Fruit fly (Drosophila melanogaster) whole organism, pupa: ENCODE data around the gene CG13842.
A peak's percentile ranks its signal among the peaks of the same experiment; 100 is the strongest.

Source experiments
- CG10348 ChIP-seq: fragments of 200-800 bp; sonication (Bioruptor generic); IDR thresholded peaks from 2 replicates; pipeline ENCODE4 v1.3.6; 2022; ENCODE audit warnings: missing biosample characterization, missing genetic modification characterization
- CG12605 ChIP-seq: fragments of 200-800 bp; sonication (Bioruptor generic); IDR thresholded peaks from 2 replicates; pipeline ENCODE4 v1.3.6; 2022; ENCODE audit warnings: missing biosample characterization, missing genetic modification characterization
- CG13204 ChIP-seq: fragments of 200-800 bp; sonication (Bioruptor generic); optimal IDR thresholded peaks from 2 replicates; lab custom pipeline; 2018; ENCODE audit warnings: missing biosample characterization, mild to moderate bottlenecking, missing genetic modification characterization, moderate library complexity
- CG14655 ChIP-seq: fragments of 200-800 bp; sonication (Bioruptor generic); optimal IDR thresholded peaks from 3 replicates; lab custom pipeline; 2017; ENCODE audit warnings: mild to moderate bottlenecking, missing biosample characterization, missing genetic modification reagents, missing genetic modification characterization
- CG15710 ChIP-seq: fragments of 200-800 bp; sonication (Bioruptor generic); optimal IDR thresholded peaks from 2 replicates; lab custom pipeline; 2018; ENCODE audit warnings: missing biosample characterization, mild to moderate bottlenecking, missing genetic modification characterization, moderate library complexity
- CG17806 ChIP-seq: fragments of 200-800 bp; sonication (Bioruptor generic); optimal IDR thresholded peaks from 2 replicates; lab custom pipeline; 2018; ENCODE audit warnings: missing biosample characterization, mild to moderate bottlenecking, missing genetic modification characterization, moderate library complexity
- CG32121 ChIP-seq: fragments of 200-800 bp; sonication (Bioruptor generic); IDR thresholded peaks from 2 replicates; pipeline ENCODE4 v1.3.6; 2022; ENCODE audit warnings: missing biosample characterization, missing genetic modification characterization
- CG34367 ChIP-seq: fragments of 200-800 bp; sonication (Bioruptor generic); optimal IDR thresholded peaks from 2 replicates; lab custom pipeline; 2018; ENCODE audit warnings: missing biosample characterization, mild to moderate bottlenecking, missing genetic modification characterization
- CG4496 ChIP-seq: fragments of 200-800 bp; sonication (Bioruptor generic); IDR thresholded peaks from 3 replicates; pipeline ENCODE4 v1.3.6; 2022; ENCODE audit warnings: missing biosample characterization, missing genetic modification characterization
- CG8159 ChIP-seq: fragments of 200-800 bp; sonication (Bioruptor generic); optimal IDR thresholded peaks from 3 replicates; lab custom pipeline; 2018; ENCODE audit warnings: missing biosample characterization, mild to moderate bottlenecking, missing genetic modification characterization, moderate library complexity
- CG8301 ChIP-seq: fragments of 200-800 bp; sonication (Bioruptor generic); optimal IDR thresholded peaks from 2 replicates; lab custom pipeline; 2018; ENCODE audit warnings: missing biosample characterization, mild to moderate bottlenecking, missing genetic modification characterization
- CG9948 ChIP-seq: fragments of 200-800 bp; sonication (Bioruptor generic); optimal IDR thresholded peaks from 2 replicates; lab custom pipeline; 2018; ENCODE audit warnings: missing biosample characterization, mild to moderate bottlenecking, missing genetic modification characterization, moderate library complexity
- D1 ChIP-seq: fragments of 200-800 bp; sonication (Bioruptor generic); optimal IDR thresholded peaks from 2 replicates; lab custom pipeline; 2018; ENCODE audit warnings: missing biosample characterization, mild to moderate bottlenecking, missing genetic modification characterization, moderate library complexity
- EcR ChIP-seq: fragments of 200-800 bp; sonication (Bioruptor generic); optimal IDR thresholded peaks from 3 replicates; lab custom pipeline; 2019; ENCODE audit warnings: missing biosample characterization, missing genetic modification characterization, mild to moderate bottlenecking, moderate library complexity, missing genetic modification reagents
- Ets98B ChIP-seq: fragments of 200-800 bp; sonication (Bioruptor generic); IDR thresholded peaks from 2 replicates; pipeline ENCODE4 v1.3.6; 2022; ENCODE audit warnings: missing biosample characterization, missing genetic modification characterization
- Pif1A ChIP-seq: fragments of 200-800 bp; sonication (Bioruptor generic); optimal IDR thresholded peaks from 3 replicates; lab custom pipeline; 2016; ENCODE audit warnings: missing biosample characterization, missing genetic modification characterization
- Pif1B ChIP-seq: fragments of 200-800 bp; sonication (Bioruptor generic); optimal IDR thresholded peaks from 3 replicates; lab custom pipeline; 2016; ENCODE audit warnings: missing biosample characterization, missing genetic modification characterization
- Snoo ChIP-seq: fragments of 200-800 bp; sonication (Bioruptor generic); optimal IDR thresholded peaks from 3 replicates; lab custom pipeline; 2017; ENCODE audit warnings: missing biosample characterization, mild to moderate bottlenecking, missing genetic modification characterization, inconsistent platforms
- fd96Ca ChIP-seq: fragments of 200-800 bp; sonication (Bioruptor generic); IDR thresholded peaks from 3 replicates; pipeline ENCODE4 v1.3.6; 2022; ENCODE audit warnings: missing biosample characterization, missing genetic modification characterization
- gl ChIP-seq: fragments of 200-800 bp; sonication (Bioruptor generic); optimal IDR thresholded peaks from 2 replicates; lab custom pipeline; 2018; ENCODE audit warnings: missing biosample characterization, mild to moderate bottlenecking, missing genetic modification characterization
- rn ChIP-seq: fragments of 200-800 bp; sonication (Bioruptor generic); IDR thresholded peaks from 2 replicates; pipeline ENCODE4 v1.3.6; 2022; ENCODE audit warnings: missing biosample characterization, missing genetic modification characterization

Gene CG13842

dm6 chr3R:22751111-22751510 lies 44.0 kb upstream of the CG13842 start:
- TF ChIP-seq fd96Ca (GFP tag; lab: Robert Waterston, UW) (peak; percentile 76), Snoo (tag; lab: Kevin White, UChicago) (peak; percentile 6), D1 (tag; lab: Kevin White, UChicago) (no peak), CG32121 (GFP tag; lab: Robert Waterston, UW) (peak; percentile 57), CG8301 (peak; percentile 17), Ets98B (GFP tag; lab: Robert Waterston, UW) (peak; percentile 54), gl (tag; lab: Kevin White, UChicago) (no peak), CG15710 (tag; lab: Kevin White, UChicago) (no peak), CG8159 (tag; lab: Kevin White, UChicago) (peak; percentile 41), CG14655 (no peak), Pif1A (GFP tag; lab: Kevin White, UChicago) (peak; percentile 5)
- TF ChIP-seq, all 21 proteins: peak for 7

- TF ChIP-seq CG32121 (GFP tag; lab: Robert Waterston, UW) (peak; percentile 73; the same call in 1 of the 2 replicates), CG9948 (tag; lab: Kevin White, UChicago) (peak; percentile 57), CG15710 (tag; lab: Kevin White, UChicago) (peak; percentile 79), CG17806 (peak; percentile 76), Ets98B (GFP tag; lab: Robert Waterston, UW) (peak; percentile 81), CG8301 (peak; percentile 70), fd96Ca (GFP tag; lab: Robert Waterston, UW) (peak; percentile 78), CG13204 (no peak), CG8159 (tag; lab: Kevin White, UChicago) (peak; percentile 79), EcR (no peak), Pif1A (GFP tag; lab: Kevin White, UChicago) (no peak), Pif1B (GFP tag; lab: Kevin White, UChicago) (no peak), CG10348 (GFP tag; lab: Robert Waterston, UW) (0 out of 2 replicates have a peak, but pooled peaks have one; percentile 17), Snoo (tag; lab: Kevin White, UChicago) (peak; percentile 74), CG34367 (tag; lab: Kevin White, UChicago) (peak; percentile 73), gl (tag; lab: Kevin White, UChicago) (peak; percentile 32), CG12605 (GFP tag; lab: Robert Waterston, UW) (peak; percentile 56), D1 (tag; lab: Kevin White, UChicago) (no peak), rn (GFP tag; lab: Robert Waterston, UW) (peak; percentile 31; the same call in 1 of the 2 replicates), CG14655 (no peak), CG4496 (peak; percentile 89)
These were observed 43.5 kb upstream of the CG13842 start, which contains the start of the genes rumi, CG7029 and Usp12-46 for dm6 chr3R:22750534-22750947. TSS of gene rumi (minus strand) at chr3R:22750597. TSS of gene CG7029 (plus strand) at chr3R:22750901. TSS of gene Usp12-46 (plus strand) at chr3R:22750901.

- TF ChIP-seq CG10348 (GFP tag; lab: Robert Waterston, UW) (no peak), Pif1B (GFP tag; lab: Kevin White, UChicago) (no peak), EcR (no peak), CG12605 (GFP tag; lab: Robert Waterston, UW) (no peak), rn (GFP tag; lab: Robert Waterston, UW) (no peak), CG8159 (tag; lab: Kevin White, UChicago) (no peak), CG9948 (tag; lab: Kevin White, UChicago) (no peak)
- TF ChIP-seq, all 21 proteins: peak for 0
These were observed 43.0 kb upstream of the CG13842 start for dm6 chr3R:22750039-22750438.

- TF ChIP-seq CG34367 (tag; lab: Kevin White, UChicago) (no peak), CG13204 (no peak), CG15710 (tag; lab: Kevin White, UChicago) (no peak), EcR (no peak), Snoo (tag; lab: Kevin White, UChicago) (no peak), CG10348 (GFP tag; lab: Robert Waterston, UW) (no peak), Pif1B (GFP tag; lab: Kevin White, UChicago) (no peak)
These were observed 41.9 kb upstream of the CG13842 start, which contains the start of gene CG31139 for dm6 chr3R:22748956-22749355. TSS of gene CG31139 (minus strand) at chr3R:22749056.

- TF ChIP-seq CG15710 (tag; lab: Kevin White, UChicago) (no peak), rn (GFP tag; lab: Robert Waterston, UW) (no peak), Pif1A (GFP tag; lab: Kevin White, UChicago) (no peak), CG8301 (no peak), CG9948 (tag; lab: Kevin White, UChicago) (no peak), Pif1B (GFP tag; lab: Kevin White, UChicago) (no peak), CG8159 (tag; lab: Kevin White, UChicago) (no peak), CG14655 (no peak), Snoo (tag; lab: Kevin White, UChicago) (no peak), CG4496 (no peak), CG13204 (no peak), CG32121 (GFP tag; lab: Robert Waterston, UW) (no peak), fd96Ca (GFP tag; lab: Robert Waterston, UW) (no peak), CG17806 (no peak), gl (tag; lab: Kevin White, UChicago) (no peak), CG34367 (tag; lab: Kevin White, UChicago) (no peak), CG10348 (GFP tag; lab: Robert Waterston, UW) (no peak), Ets98B (GFP tag; lab: Robert Waterston, UW) (no peak), EcR (no peak)
These were observed 40.5 kb upstream of the CG13842 start, which contains the start of gene CG17141 for dm6 chr3R:22747423-22748090. TSS of gene CG17141 (minus strand) at chr3R:22747599.
